Fruit fly (Drosophila melanogaster) whole organism, embryonic: ENCODE measurements around the gene Grip75.
A peak's percentile ranks its signal among the peaks of the same experiment; 100 is the strongest.

Experiments used
- BEAF-32 ChIP-seq: fragments of 200-800 bp; sonication (Bioruptor generic); optimal IDR thresholded peaks from 3 replicates; lab custom pipeline; 2017; ENCODE audit warnings: missing biosample characterization, missing genetic modification characterization, mild to moderate bottlenecking, moderate library complexity, missing genetic modification reagents
- CG10321 ChIP-seq: fragments of 200-800 bp; sonication (Bioruptor generic); IDR thresholded peaks from 2 replicates; pipeline ENCODE4 v1.3.6; 2022; ENCODE audit warnings: missing biosample characterization, missing genetic modification characterization
- CG11085 ChIP-seq: fragments of 200-800 bp; sonication (Bioruptor generic); IDR thresholded peaks from 2 replicates; pipeline ENCODE4 v1.3.6; 2022; ENCODE audit warnings: missing biosample characterization, missing genetic modification characterization
- CG11093 ChIP-seq: fragments of 200-800 bp; sonication (Bioruptor generic); IDR thresholded peaks from 3 replicates; pipeline ENCODE4 v1.3.6; 2022; ENCODE audit warnings: missing biosample characterization, missing genetic modification characterization
- CG13123 ChIP-seq: fragments of 200-800 bp; sonication (Bioruptor generic); optimal IDR thresholded peaks from 2 replicates; lab custom pipeline; 2016; ENCODE audit warnings: missing biosample characterization, missing genetic modification characterization
- CG14667 ChIP-seq: fragments of 200-800 bp; sonication (Bioruptor generic); IDR thresholded peaks from 2 replicates; pipeline ENCODE4 v1.3.6; 2022; ENCODE audit warnings: missing biosample characterization, missing genetic modification characterization
- CG15514 ChIP-seq: fragments of 200-800 bp; sonication (Bioruptor generic); optimal IDR thresholded peaks from 3 replicates; lab custom pipeline; 2017; ENCODE audit warnings: missing biosample characterization, missing genetic modification characterization, mild to moderate bottlenecking, moderate library complexity, missing genetic modification reagents
- CG1603 ChIP-seq: fragments of 200-800 bp; sonication (Bioruptor generic); optimal IDR thresholded peaks from 2 replicates; lab custom pipeline; 2019; ENCODE audit warnings: missing biosample characterization, mild to moderate bottlenecking, missing genetic modification characterization, moderate library complexity
- CG1647 ChIP-seq: fragments of 200-800 bp; sonication (Bioruptor generic); optimal IDR thresholded peaks from 3 replicates; lab custom pipeline; 2016; ENCODE audit warnings: missing biosample characterization, missing genetic modification characterization
- CG16813 ChIP-seq: fragments of 200-800 bp; sonication (Bioruptor generic); IDR thresholded peaks from 3 replicates; pipeline ENCODE4 v1.3.6; 2022; ENCODE audit warnings: missing biosample characterization, missing genetic modification characterization; ENCODE audit not compliant: partially characterized antibody
- CG17186 ChIP-seq: fragments of 200-800 bp; sonication (Bioruptor generic); optimal IDR thresholded peaks from 3 replicates; lab custom pipeline; 2017; ENCODE audit warnings: missing biosample characterization, missing genetic modification reagents, missing genetic modification characterization
- CG17361 ChIP-seq: fragments of 200-800 bp; sonication (Bioruptor generic); IDR thresholded peaks from 3 replicates; pipeline ENCODE4 v1.3.6; 2022; ENCODE audit warnings: missing biosample characterization, missing genetic modification characterization
- CG2202 ChIP-seq: fragments of 200-800 bp; sonication (Bioruptor generic); optimal IDR thresholded peaks from 2 replicates; lab custom pipeline; 2018; ENCODE audit warnings: missing biosample characterization, mild to moderate bottlenecking, missing genetic modification characterization
- CG2875 ChIP-seq: fragments of 200-800 bp; sonication (Bioruptor generic); optimal IDR thresholded peaks from 2 replicates; lab custom pipeline; 2017; ENCODE audit warnings: missing biosample characterization, mild to moderate bottlenecking, missing genetic modification characterization, missing genetic modification reagents
- CG3065 ChIP-seq: fragments of 200-800 bp; sonication (Bioruptor generic); optimal IDR thresholded peaks from 2 replicates; lab custom pipeline; 2016; ENCODE audit warnings: missing biosample characterization, missing genetic modification characterization
- CG32767 ChIP-seq: fragments of 200-800 bp; sonication (Bioruptor generic); IDR thresholded peaks from 2 replicates; pipeline ENCODE4 v1.3.6; 2022; ENCODE audit warnings: missing biosample characterization, missing genetic modification characterization
- CG42726 ChIP-seq: fragments of 200-800 bp; sonication (Bioruptor generic); IDR thresholded peaks from 2 replicates; pipeline ENCODE4 v1.3.6; 2022; ENCODE audit warnings: missing biosample characterization, missing genetic modification characterization; ENCODE audit not compliant: partially characterized antibody
- CG4360 ChIP-seq: fragments of 200-800 bp; sonication (Bioruptor generic); IDR thresholded peaks from 2 replicates; pipeline ENCODE4 v1.3.6; 2022; ENCODE audit warnings: missing biosample characterization, missing genetic modification characterization
- CG5180 ChIP-seq: fragments of 200-800 bp; sonication (Bioruptor generic); optimal IDR thresholded peaks from 3 replicates; lab custom pipeline; 2017; ENCODE audit warnings: missing biosample characterization, missing genetic modification characterization, mild to moderate bottlenecking, moderate library complexity, missing genetic modification reagents
- CG5245 ChIP-seq: fragments of 200-800 bp; sonication (Bioruptor generic); optimal IDR thresholded peaks from 3 replicates; lab custom pipeline; 2016; ENCODE audit warnings: missing biosample characterization, missing genetic modification characterization
- CG7271 ChIP-seq: fragments of 200-800 bp; sonication (Bioruptor generic); optimal IDR thresholded peaks from 2 replicates; lab custom pipeline; 2018; ENCODE audit warnings: missing biosample characterization, mild to moderate bottlenecking, missing genetic modification characterization, moderate library complexity
- CG8765 ChIP-seq: fragments of 200-800 bp; sonication (Bioruptor generic); IDR thresholded peaks from 2 replicates; pipeline ENCODE4 v1.3.6; 2022; ENCODE audit warnings: missing biosample characterization, missing genetic modification characterization
- Dll ChIP-seq: fragments of 200-800 bp; sonication (Bioruptor generic); IDR thresholded peaks from 4 replicates; pipeline ENCODE4 v1.3.6; 2022; ENCODE audit warnings: missing biosample characterization, missing genetic modification characterization; ENCODE audit not compliant: partially characterized antibody
- Dref ChIP-seq: fragments of 200-800 bp; sonication (Bioruptor generic); IDR thresholded peaks from 2 replicates; pipeline ENCODE4 v1.3.6; 2022; ENCODE audit warnings: missing biosample characterization, missing genetic modification characterization
- GATAe ChIP-seq: fragments of 200-800 bp; sonication (Bioruptor generic); conservative IDR thresholded peaks from 2 replicates; pipeline ENCODE4 v1.3.6; 2022; ENCODE audit warnings: missing biosample characterization, missing genetic modification characterization
- HLH3B ChIP-seq: fragments of 200-800 bp; sonication (Bioruptor generic); IDR thresholded peaks from 2 replicates; pipeline ENCODE4 v1.3.6; 2022; ENCODE audit warnings: missing biosample characterization, missing genetic modification characterization
- Lim3 ChIP-seq: fragments of 200-800 bp; sonication (Bioruptor generic); IDR thresholded peaks from 2 replicates; pipeline ENCODE4 v1.3.6; 2022; ENCODE audit warnings: missing biosample characterization, missing genetic modification characterization
- MBD-R2 ChIP-seq: fragments of 200-800 bp; sonication (Bioruptor generic); IDR thresholded peaks from 2 replicates; pipeline ENCODE4 v1.3.6; 2022; ENCODE audit warnings: missing biosample characterization, missing genetic modification characterization
- MESR4 ChIP-seq: fragments of 200-800 bp; sonication (Bioruptor generic); optimal IDR thresholded peaks from 2 replicates; lab custom pipeline; 2018; ENCODE audit warnings: missing biosample characterization, mild to moderate bottlenecking, missing genetic modification characterization, moderate library complexity
- Med ChIP-seq: fragments of 200-800 bp; sonication (Bioruptor generic); peaks from one replicate; lab custom pipeline; 2016; ENCODE audit warnings: missing biosample characterization, missing genetic modification characterization, mild to moderate bottlenecking, inconsistent platforms, moderate library complexity
- Sox100B ChIP-seq: fragments of 200-800 bp; sonication (Bioruptor generic); optimal IDR thresholded peaks from 3 replicates; lab custom pipeline; 2018; ENCODE audit warnings: missing biosample characterization, mild to moderate bottlenecking, missing genetic modification characterization
- abd-A ChIP-seq: fragments of 200-800 bp; sonication (Bioruptor generic); optimal IDR thresholded peaks from 3 replicates; lab custom pipeline; 2019; ENCODE audit warnings: missing biosample characterization, mild to moderate bottlenecking, missing genetic modification characterization, moderate library complexity
- bbx ChIP-seq: fragments of 200-800 bp; sonication (Bioruptor generic); IDR thresholded peaks from 2 replicates; pipeline ENCODE4 v1.3.6; 2022; ENCODE audit warnings: missing biosample characterization, missing genetic modification characterization; ENCODE audit not compliant: partially characterized antibody
- chif ChIP-seq, 2 experiments: fragments of 200-800 bp; sonication (Bioruptor generic); optimal IDR thresholded peaks; 3 replicates each; lab custom pipeline; 2016; ENCODE audit warnings: missing biosample characterization in 2 of 2, missing genetic modification characterization in 2 of 2
- fu2 ChIP-seq: fragments of 200-800 bp; sonication (Bioruptor generic); optimal IDR thresholded peaks from 2 replicates; lab custom pipeline; 2016; ENCODE audit warnings: missing biosample characterization, missing genetic modification characterization
- gfzf ChIP-seq: fragments of 200-800 bp; sonication (Bioruptor generic); optimal IDR thresholded peaks from 2 replicates; lab custom pipeline; 2016; ENCODE audit warnings: missing biosample characterization, mild to moderate bottlenecking, missing genetic modification characterization, moderate library complexity
- ham ChIP-seq: fragments of 200-800 bp; sonication (Bioruptor generic); IDR thresholded peaks from 2 replicates; pipeline ENCODE4 v1.3.6; 2022; ENCODE audit warnings: missing biosample characterization, missing genetic modification characterization
- lilli ChIP-seq: fragments of 200-800 bp; sonication (Bioruptor generic); optimal IDR thresholded peaks from 3 replicates; lab custom pipeline; 2016; ENCODE audit warnings: missing biosample characterization, missing genetic modification characterization
- nerfin-2 ChIP-seq: fragments of 200-800 bp; sonication (Bioruptor generic); IDR thresholded peaks from 2 replicates; pipeline ENCODE4 v1.3.6; 2022; ENCODE audit warnings: missing biosample characterization, missing genetic modification characterization; ENCODE audit not compliant: partially characterized antibody
- onecut ChIP-seq: fragments of 200-800 bp; sonication (Bioruptor generic); IDR thresholded peaks from 2 replicates; pipeline ENCODE4 v1.3.6; 2022; ENCODE audit warnings: missing biosample characterization, missing genetic modification characterization
- pb ChIP-seq: fragments of 200-800 bp; sonication (Bioruptor generic); optimal IDR thresholded peaks from 3 replicates; lab custom pipeline; 2016; ENCODE audit warnings: missing biosample characterization, missing genetic modification characterization
- pum ChIP-seq: fragments of 200-800 bp; sonication (Bioruptor generic); optimal IDR thresholded peaks from 2 replicates; lab custom pipeline; 2016; ENCODE audit warnings: missing biosample characterization, missing genetic modification characterization
- pzg ChIP-seq: fragments of 200-800 bp; sonication (Bioruptor generic); optimal IDR thresholded peaks from 3 replicates; lab custom pipeline; 2018; ENCODE audit warnings: missing biosample characterization, mild to moderate bottlenecking, missing genetic modification characterization, moderate library complexity
- rib ChIP-seq: fragments of 200-800 bp; sonication (Bioruptor generic); IDR thresholded peaks from 2 replicates; pipeline ENCODE4 v1.3.6; 2022; ENCODE audit warnings: missing biosample characterization, missing genetic modification characterization
- salm ChIP-seq: fragments of 200-800 bp; sonication (Bioruptor generic); optimal IDR thresholded peaks from 2 replicates; lab custom pipeline; 2018; ENCODE audit warnings: missing biosample characterization, mild to moderate bottlenecking, missing genetic modification characterization
- sens ChIP-seq: fragments of 200-800 bp; sonication (Bioruptor generic); peaks from one replicate; lab custom pipeline; 2016; ENCODE audit warnings: missing biosample characterization, missing genetic modification characterization
- tgo ChIP-seq: fragments of 200-800 bp; sonication (Bioruptor generic); IDR thresholded peaks from 3 replicates; pipeline ENCODE4 v1.3.6; 2022; ENCODE audit warnings: missing biosample characterization, missing genetic modification characterization
- tin ChIP-seq: fragments of 200-800 bp; sonication (Bioruptor generic); optimal IDR thresholded peaks from 3 replicates; lab custom pipeline; 2016; ENCODE audit warnings: missing biosample characterization, missing genetic modification characterization
- toy ChIP-seq: fragments of 200-800 bp; sonication (Bioruptor generic); IDR thresholded peaks from 2 replicates; pipeline ENCODE4 v1.3.6; 2022; ENCODE audit warnings: missing biosample characterization, missing genetic modification characterization
- unc-4 ChIP-seq: fragments of 200-800 bp; sonication (Bioruptor generic); IDR thresholded peaks from 2 replicates; pipeline ENCODE4 v1.3.6; 2022; ENCODE audit warnings: missing biosample characterization, missing genetic modification characterization; ENCODE audit not compliant: partially characterized antibody
- zen2 ChIP-seq: fragments of 200-800 bp; sonication (Bioruptor generic); IDR thresholded peaks from 3 replicates; pipeline ENCODE4 v1.3.6; 2022; ENCODE audit warnings: missing biosample characterization, missing genetic modification characterization; ENCODE audit not compliant: partially characterized antibody

The Grip75 gene

DNA sequence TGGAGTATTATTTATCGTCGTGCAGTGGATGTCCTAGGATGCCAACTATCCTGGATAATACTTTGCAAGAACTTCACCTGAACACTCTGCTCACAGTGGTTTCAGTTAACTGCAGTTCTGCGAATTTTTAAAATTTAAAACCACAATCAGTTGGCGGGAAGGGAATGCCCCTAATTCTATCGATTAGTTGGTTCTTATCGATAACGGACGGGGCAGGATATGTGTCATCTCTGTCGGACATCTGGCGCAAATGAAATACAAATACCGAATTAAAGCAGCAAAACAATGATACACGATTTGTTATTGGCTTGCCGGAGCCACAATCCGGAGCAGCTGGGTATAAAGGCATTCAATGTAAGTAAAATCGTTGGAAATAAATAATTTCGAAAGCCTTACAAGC is at the start of gene Grip75 (continued):
- TF ChIP-seq CG32767 (GFP tag; lab: Robert Waterston, UW) (no peak), CG5180 (GFP tag; lab: Kevin White, UChicago) (no peak), Med (GFP tag; lab: Kevin White, UChicago) (peak; percentile 66), Dll (GFP tag; lab: Robert Waterston, UW) (peak; percentile 63; the same call in 3 of the 4 replicates), CG17186 (GFP tag; lab: Kevin White, UChicago) (peak; percentile 4), onecut (no peak), CG7271 (no peak), lilli (GFP tag; lab: Kevin White, UChicago) (no peak), CG1647 (GFP tag; lab: Kevin White, UChicago) (no peak), CG13123 (no peak), CG2875 (GFP tag; lab: Kevin White, UChicago) (no peak), CG15514 (GFP tag; lab: Kevin White, UChicago) (peak; percentile 72), pzg (GFP tag; lab: Kevin White, UChicago) (peak; percentile 57), pum (GFP tag; lab: Kevin White, UChicago) (no peak), CG5245 (GFP tag; lab: Kevin White, UChicago) (no peak), BEAF-32 (GFP tag; lab: Kevin White, UChicago) (peak; percentile 62), CG16813 (peak; percentile 56; the same call in 2 of the 3 replicates), CG11093 (no peak), Lim3 (GFP tag; lab: Robert Waterston, UW) (no peak), Dref (GFP tag; lab: Robert Waterston, UW) (peak; percentile 81), HLH3B (GFP tag; lab: Robert Waterston, UW) (no peak), rib (GFP tag; lab: Robert Waterston, UW) (no peak), CG4360 (GFP tag; lab: Robert Waterston, UW) (no peak), unc-4 (GFP tag; lab: Robert Waterston, UW) (peak; percentile 55; the same call in 1 of the 2 replicates), CG2202 (tag; lab: Kevin White, UChicago) (no peak), CG42726 (GFP tag; lab: Robert Waterston, UW) (0 out of 2 replicates have a peak, but pooled peaks have one; percentile 32), chif (GFP tag; optimal IDR thresholded peaks at IDR 0.05; lab: Kevin White, UChicago) (no peak), gfzf (GFP tag; lab: Kevin White, UChicago) (peak; percentile 11), MESR4 (GFP tag; lab: Kevin White, UChicago) (peak; percentile 27), abd-A (tag; lab: Kevin White, UChicago) (no peak), CG10321 (GFP tag; lab: Robert Waterston, UW) (no peak), salm (tag; lab: Kevin White, UChicago) (no peak), GATAe (GFP tag; lab: Robert Waterston, UW) (no peak), nerfin-2 (peak; percentile 66; the same call in 1 of the 2 replicates), CG3065 (GFP tag; lab: Kevin White, UChicago) (no peak), sens (GFP tag; lab: Kevin White, UChicago) (peak; percentile 21), MBD-R2 (peak; percentile 59)

DNA sequence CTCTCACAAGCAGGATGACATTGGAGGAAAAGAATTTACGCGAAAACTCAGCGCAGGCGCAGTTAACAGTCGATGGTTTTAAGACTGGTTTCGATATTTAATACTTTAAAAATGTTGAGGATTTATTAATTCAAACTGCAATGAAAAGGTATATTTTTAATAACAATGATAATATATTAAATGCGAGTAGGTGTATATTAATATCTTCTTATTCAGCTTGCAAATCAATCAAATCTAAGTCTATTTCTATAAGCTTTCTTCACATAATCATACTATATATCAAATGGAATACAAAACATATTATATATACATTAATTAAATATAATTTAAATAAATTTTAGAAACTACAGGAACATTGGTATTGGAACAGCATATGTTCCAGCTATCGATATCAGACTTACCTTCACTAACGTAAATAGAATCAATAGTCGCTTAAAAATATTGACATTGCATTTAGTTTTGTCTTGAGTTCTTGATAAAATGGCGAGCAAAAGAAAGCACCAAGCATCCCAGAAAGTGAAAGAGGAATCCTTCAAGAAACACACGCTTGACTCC is 47.4 kb upstream of the Grip75 start, which contains the start of the genes TBC1D16 and holn1:
Gene TBC1D16, minus strand, starts transcription at position 51 of the 555 bp plus-strand sequence.
Gene holn1, plus strand, starts transcription at position 390 of the 555 bp plus-strand sequence.
- no peak for TF ChIP-seq CG11085 (GFP tag; lab: Robert Waterston, UW)
- TF ChIP-seq CG14667 (GFP tag; lab: Robert Waterston, UW), result no peak
- no peak for TF ChIP-seq tin
- no peak for TF ChIP-seq tgo (GFP tag; lab: Robert Waterston, UW)
- peak; percentile 8 for TF ChIP-seq CG1603
- TF ChIP-seq ham (GFP tag; lab: Robert Waterston, UW), result no peak
- no peak for TF ChIP-seq CG8765 (GFP tag; lab: Robert Waterston, UW)
- peak; percentile 5; the same call in 1 of the 3 replicates for TF ChIP-seq zen2 (GFP tag; lab: Robert Waterston, UW)
- TF ChIP-seq toy (GFP tag; lab: Robert Waterston, UW), result no peak
- peak; percentile 31 for TF ChIP-seq Sox100B (GFP tag; lab: Kevin White, UChicago)
- peak; percentile 30; the same call in 1 of the 2 replicates for TF ChIP-seq bbx
- TF ChIP-seq pb (GFP tag; lab: Kevin White, UChicago), result no peak
- no peak for TF ChIP-seq fu2 (GFP tag; lab: Kevin White, UChicago)
- TF ChIP-seq CG17361 (GFP tag; lab: Robert Waterston, UW), result no peak
